Fruit fly (Drosophila melanogaster): ENCODE results near the gene Osi13.

- TF ChIP-seq Six4 (GFP tag; optimal IDR thresholded peaks at IDR 0.05) (no peak), Gug (GFP tag; IDR thresholded peaks at IDR 0.05) (no peak), nmo (GFP tag; optimal IDR thresholded peaks at IDR 0.05) (no peak)
These were observed 20.2 kb downstream of the Osi13 start, which contains the start of gene Osi17 for dm6 chr3R:6311641-6312259.

Measured in whole organism, embryonic.